Worm (Caenorhabditis elegans) whole organism, L3 larva: ENCODE results near the gene K03H1.12.

Experiments
- R02D3.7 ChIP-seq: fragments of 150-350 bp; optimal IDR thresholded peaks from 2 replicates; lab custom pipeline; 2014; ENCODE audit warnings: missing biosample characterization, missing genetic modification characterization
- ZK546.5 ChIP-seq: sonication (generic microtip); optimal IDR thresholded peaks from 2 replicates; lab custom pipeline; 2017; ENCODE audit warnings: missing biosample characterization, missing genetic modification characterization
- aly-2 ChIP-seq: fragments of 150-350 bp; optimal IDR thresholded peaks from 2 replicates; lab custom pipeline; 2014; ENCODE audit warnings: missing biosample characterization, missing genetic modification characterization
- ama-1 ChIP-seq: fragments of 150-350 bp; optimal IDR thresholded peaks from 2 replicates; lab custom pipeline; 2018
- ceh-28 ChIP-seq: fragments of 150-350 bp; optimal IDR thresholded peaks from 2 replicates; lab custom pipeline; 2014; ENCODE audit warnings: missing biosample characterization, missing genetic modification reagents, missing genetic modification characterization
- daf-12 ChIP-seq: fragments of 150-350 bp; optimal IDR thresholded peaks from 2 replicates; lab custom pipeline; 2014; ENCODE audit warnings: missing biosample characterization, missing genetic modification reagents, missing genetic modification characterization
- elt-1 ChIP-seq: fragments of 150-350 bp; optimal IDR thresholded peaks from 2 replicates; lab custom pipeline; 2014; ENCODE audit warnings: missing biosample characterization, missing genetic modification characterization
- elt-2 ChIP-seq: sonication (generic microtip); optimal IDR thresholded peaks from 2 replicates; lab custom pipeline; 2016; ENCODE audit warnings: missing genetic modification reagents, mild to moderate bottlenecking, missing genetic modification characterization, missing compliant biosample characterization
- elt-3 ChIP-seq, 3 experiments: fragments of 150-350 bp in 1 of 3; sonication (generic microtip) in 2 of 3; optimal IDR thresholded peaks; 2 replicates in 2 of 3; 4 replicates in 1 of 3; lab custom pipeline; 2014 to 2017; ENCODE audit warnings: missing biosample characterization in 3 of 3, missing genetic modification characterization in 3 of 3
- eor-1 ChIP-seq, 2 experiments: fragments of 150-350 bp; optimal IDR thresholded peaks; 2 replicates each; lab custom pipeline; 2014 to 2018; ENCODE audit warnings: missing biosample characterization in 2 of 2, missing genetic modification characterization in 2 of 2
- fkh-10 ChIP-seq: sonication (generic microtip); optimal IDR thresholded peaks from 2 replicates; lab custom pipeline; 2017; ENCODE audit warnings: missing biosample characterization, missing genetic modification reagents, missing genetic modification characterization
- fkh-2 ChIP-seq: fragments of 150-350 bp; optimal IDR thresholded peaks from 2 replicates; lab custom pipeline; 2014; ENCODE audit warnings: missing biosample characterization, missing genetic modification reagents, missing genetic modification characterization
- fos-1 ChIP-seq: fragments of 150-350 bp; optimal IDR thresholded peaks from 2 replicates; lab custom pipeline; 2014; ENCODE audit warnings: missing biosample characterization, missing genetic modification characterization
- hmg-11 ChIP-seq: sonication (generic microtip); optimal IDR thresholded peaks from 2 replicates; lab custom pipeline; 2016; ENCODE audit warnings: missing genetic modification characterization, missing compliant biosample characterization
- lin-39 ChIP-seq: fragments of 150-350 bp; optimal IDR thresholded peaks from 2 replicates; lab custom pipeline; 2018; ENCODE audit warnings: missing biosample characterization, missing genetic modification reagents, missing genetic modification characterization
- lsy-12 ChIP-seq: sonication (generic microtip); optimal IDR thresholded peaks from 2 replicates; lab custom pipeline; 2016; ENCODE audit warnings: mild to moderate bottlenecking, missing genetic modification characterization, missing compliant biosample characterization
- mml-1 ChIP-seq: fragments of 150-350 bp; sonication (generic microtip); optimal IDR thresholded peaks from 3 replicates; lab custom pipeline; 2014; ENCODE audit warnings: missing biosample characterization, missing genetic modification characterization
- nfya-1 ChIP-seq: sonication (generic microtip); optimal IDR thresholded peaks from 2 replicates; lab custom pipeline; 2017; ENCODE audit warnings: missing genetic modification characterization, mild to moderate bottlenecking, missing compliant biosample characterization, antibody characterized with exemption, moderate library complexity; ENCODE audit not compliant: insufficient read depth
- nhr-11 ChIP-seq: fragments of 150-350 bp; optimal IDR thresholded peaks from 2 replicates; lab custom pipeline; 2014; ENCODE audit warnings: missing biosample characterization, missing genetic modification characterization
- nhr-12 ChIP-seq: fragments of 150-350 bp; optimal IDR thresholded peaks from 2 replicates; lab custom pipeline; 2014; ENCODE audit warnings: missing biosample characterization, missing genetic modification characterization
- nhr-23 ChIP-seq: fragments of 150-350 bp; optimal IDR thresholded peaks from 2 replicates; lab custom pipeline; 2014; ENCODE audit warnings: missing biosample characterization, missing genetic modification reagents, missing genetic modification characterization
- nhr-237 ChIP-seq: fragments of 150-350 bp; optimal IDR thresholded peaks from 2 replicates; lab custom pipeline; 2014; ENCODE audit warnings: missing biosample characterization, missing genetic modification characterization
- nhr-25 ChIP-seq: sonication (generic microtip); optimal IDR thresholded peaks from 2 replicates; lab custom pipeline; 2017; ENCODE audit warnings: missing biosample characterization, missing genetic modification characterization
- nhr-28 ChIP-seq: fragments of 150-350 bp; optimal IDR thresholded peaks from 2 replicates; lab custom pipeline; 2014; ENCODE audit warnings: missing biosample characterization, missing genetic modification characterization
- nhr-43 ChIP-seq: sonication (generic microtip); optimal IDR thresholded peaks from 2 replicates; lab custom pipeline; 2016; ENCODE audit warnings: mild to moderate bottlenecking, missing genetic modification characterization, missing compliant biosample characterization; ENCODE audit not compliant: poor library complexity, severe bottlenecking
- nhr-67 ChIP-seq: fragments of 150-350 bp; optimal IDR thresholded peaks from 2 replicates; lab custom pipeline; 2014; ENCODE audit warnings: missing biosample characterization, missing genetic modification characterization
- pha-4 ChIP-seq: fragments of 150-350 bp; optimal IDR thresholded peaks from 2 replicates; lab custom pipeline; 2014; ENCODE audit warnings: missing biosample characterization, missing genetic modification reagents, missing genetic modification characterization
- sea-2 ChIP-seq: fragments of 150-350 bp; sonication (generic microtip); optimal IDR thresholded peaks from 4 replicates; lab custom pipeline; 2014; ENCODE audit warnings: missing biosample characterization, missing genetic modification reagents, missing genetic modification characterization
- skn-1 ChIP-seq: fragments of 150-350 bp; optimal IDR thresholded peaks from 2 replicates; lab custom pipeline; 2014; ENCODE audit warnings: missing biosample characterization, missing genetic modification characterization
- snpc-4 ChIP-seq: fragments of 150-350 bp; optimal IDR thresholded peaks from 2 replicates; lab custom pipeline; 2014; ENCODE audit warnings: missing biosample characterization, missing genetic modification characterization
- tbx-2 ChIP-seq: sonication (generic microtip); optimal IDR thresholded peaks from 2 replicates; lab custom pipeline; 2016; ENCODE audit warnings: mild to moderate bottlenecking, missing genetic modification characterization, missing compliant biosample characterization
- ztf-11 ChIP-seq: fragments of 150-350 bp; optimal IDR thresholded peaks from 2 replicates; lab custom pipeline; 2014; ENCODE audit warnings: missing biosample characterization, missing genetic modification characterization
- ztf-4 ChIP-seq: fragments of 150-350 bp; optimal IDR thresholded peaks from 2 replicates; lab custom pipeline; 2014; ENCODE audit warnings: missing biosample characterization, missing genetic modification characterization

The K03H1.12 gene

DNA sequence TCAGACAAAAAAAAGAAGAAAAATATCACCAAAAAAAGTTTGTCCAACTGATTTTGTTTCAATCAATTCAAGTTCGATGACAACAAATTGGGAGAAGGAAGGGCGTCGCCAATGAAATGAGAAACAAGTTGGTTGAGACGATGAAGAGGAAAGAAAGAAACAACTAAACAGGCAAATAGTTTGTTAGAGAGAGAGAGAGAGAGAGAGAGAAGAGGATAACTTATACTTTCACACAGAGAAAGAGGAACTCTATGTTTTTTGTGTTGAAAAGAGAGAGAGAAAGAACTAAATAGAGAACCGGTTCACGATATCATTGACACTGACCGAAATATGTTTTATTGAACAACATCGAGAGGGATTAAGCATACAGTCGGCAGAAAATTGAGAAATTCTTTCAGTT lies 33.9 kb upstream of the K03H1.12 start:
- TF ChIP-seq ztf-11 (tag; lab: Kevin White, UChicago) (no peak), nhr-237 (tag; lab: Kevin White, UChicago) (no peak), daf-12 (tag; lab: Kevin White, UChicago) (no peak), R02D3.7 (tag; lab: Kevin White, UChicago) (no peak), nhr-43 (tag; lab: Kevin White, UChicago) (peak; percentile 28), tbx-2 (no peak), elt-3 (tag; optimal IDR thresholded peaks at IDR 0.05; lab: Kevin White, UChicago) (no peak), nhr-23 (tag; lab: Kevin White, UChicago) (peak; percentile 49), pha-4 (peak; percentile 25), nhr-11 (no peak)

DNA sequence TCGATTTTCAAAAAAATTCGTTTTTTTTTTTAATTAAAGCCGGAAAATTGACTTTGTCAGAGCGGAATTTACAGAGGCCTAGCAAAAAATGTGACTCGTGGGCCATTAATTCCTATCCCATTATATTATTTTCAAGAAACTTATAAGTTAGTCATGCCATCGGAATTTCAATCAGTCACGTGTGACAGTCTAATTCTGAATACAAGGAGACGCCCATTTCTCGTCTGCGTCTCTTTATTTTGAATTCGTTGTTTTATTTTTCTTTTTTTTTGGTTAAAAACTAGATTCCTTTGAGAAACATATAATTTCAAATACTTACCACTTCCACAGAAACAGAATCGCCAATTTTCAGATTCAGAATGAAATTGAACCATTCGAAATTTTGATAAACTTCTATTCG lies 32.7 kb upstream of the K03H1.12 start:
- no peak for TF ChIP-seq nhr-28
- TF ChIP-seq eor-1 (tag; optimal IDR thresholded peaks at IDR 0.05; lab: Kevin White, UChicago): no peak
- no peak for TF ChIP-seq aly-2 (tag; lab: Kevin White, UChicago)
- no peak for TF ChIP-seq fos-1 (tag; lab: Kevin White, UChicago)
- no peak for TF ChIP-seq skn-1
- no peak for TF ChIP-seq ama-1 (lab: Kevin White, UChicago)
- TF ChIP-seq ztf-11 (tag; lab: Kevin White, UChicago): no peak
- TF ChIP-seq daf-12 (tag; lab: Kevin White, UChicago): no peak
- TF ChIP-seq snpc-4 (tag; lab: Kevin White, UChicago): no peak
- no peak for TF ChIP-seq lsy-12 (tag; lab: Kevin White, UChicago)
- TF ChIP-seq ztf-4 (tag; lab: Kevin White, UChicago): no peak
- no peak for TF ChIP-seq mml-1
- no peak for TF ChIP-seq elt-2 (tag; lab: Kevin White, UChicago)

DNA sequence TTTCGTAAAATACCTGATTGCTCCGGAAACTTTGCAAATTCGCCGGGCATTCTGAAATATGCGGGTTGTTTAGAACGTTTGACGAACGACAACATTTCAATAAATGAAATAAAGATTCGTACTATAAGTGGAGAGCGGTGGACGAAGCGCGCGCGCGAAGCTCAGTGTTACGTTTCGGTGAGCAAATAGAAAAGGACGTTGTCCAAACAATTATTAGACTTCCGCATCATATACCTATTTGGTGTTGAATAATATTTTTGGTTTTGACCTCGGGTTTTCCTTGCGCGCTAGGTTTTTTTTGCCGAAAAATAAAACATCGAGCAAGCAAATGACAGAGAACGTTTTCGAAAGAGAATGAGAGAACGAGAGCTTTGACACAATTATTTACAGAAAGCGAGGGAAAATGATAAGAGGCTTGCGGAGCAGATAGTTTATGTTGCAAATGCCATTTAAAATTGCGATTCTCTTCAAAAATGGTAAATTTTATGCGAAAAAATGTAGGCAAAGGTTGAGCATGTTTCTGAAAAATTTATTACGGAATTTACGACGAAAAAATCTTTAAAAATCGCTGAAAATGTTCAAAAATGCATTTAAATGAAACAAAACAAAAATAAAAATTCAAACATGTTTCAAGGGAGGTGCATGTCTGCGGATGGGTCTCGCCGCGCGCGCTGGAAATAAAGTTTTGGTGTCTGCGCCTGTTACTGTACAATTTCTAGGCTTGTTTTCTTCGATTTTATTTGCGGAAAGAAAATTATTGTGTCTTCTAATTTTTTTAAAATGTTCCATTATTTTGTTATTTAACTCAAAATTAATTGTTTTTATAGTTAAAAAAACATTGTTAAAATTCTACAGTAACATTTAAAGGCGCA lies 30.6 kb upstream of the K03H1.12 start, which contains the start of the genes cyld-1 and F40F12.9:
TSS of gene cyld-1 (minus strand) at position 51 of the 872 bp plus-strand sequence.
TSS of gene F40F12.9 (plus strand) at position 721 of the 872 bp plus-strand sequence.
- TF ChIP-seq pha-4: peak; percentile 87
- TF ChIP-seq nhr-25 (tag; lab: Kevin White, UChicago): no peak
- peak; percentile 45 for TF ChIP-seq elt-2 (tag; lab: Kevin White, UChicago)

DNA sequence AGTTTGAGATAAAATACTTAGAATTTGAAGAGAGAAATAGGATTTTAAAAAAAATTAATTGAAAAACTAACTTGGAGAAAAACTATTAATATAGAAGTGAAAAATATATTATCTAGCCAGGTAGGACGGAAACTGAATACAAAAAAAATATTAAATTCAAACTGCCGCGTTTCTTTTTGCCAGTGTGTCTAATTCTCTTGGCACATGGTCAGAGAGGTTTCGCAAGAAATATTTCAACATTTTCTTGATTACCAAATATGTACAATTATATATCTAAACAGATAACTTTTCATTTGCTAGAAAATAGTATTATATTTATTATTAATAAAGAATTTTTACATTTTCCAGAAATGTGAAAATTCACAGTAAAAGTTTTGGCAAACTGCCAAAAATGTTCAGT lies 28.9 kb upstream of the K03H1.12 start:
- TF ChIP-seq nhr-12 (tag; lab: Kevin White, UChicago) (no peak), hmg-11 (tag; lab: Kevin White, UChicago) (no peak), nhr-67 (no peak), ama-1 (lab: Kevin White, UChicago) (no peak), nhr-25 (tag; lab: Kevin White, UChicago) (no peak), lin-39 (tag; lab: Kevin White, UChicago) (no peak), nfya-1 (tag; lab: Kevin White, UChicago) (no peak), pha-4 (no peak), elt-1 (tag; lab: Kevin White, UChicago) (no peak), snpc-4 (tag; lab: Kevin White, UChicago) (no peak), fkh-2 (tag; lab: Kevin White, UChicago) (no peak), R02D3.7 (tag; lab: Kevin White, UChicago) (no peak), nhr-23 (tag; lab: Kevin White, UChicago) (no peak), daf-12 (tag; lab: Kevin White, UChicago) (no peak), ceh-28 (tag; lab: Kevin White, UChicago) (no peak), sea-2 (no peak), skn-1 (no peak)

DNA sequence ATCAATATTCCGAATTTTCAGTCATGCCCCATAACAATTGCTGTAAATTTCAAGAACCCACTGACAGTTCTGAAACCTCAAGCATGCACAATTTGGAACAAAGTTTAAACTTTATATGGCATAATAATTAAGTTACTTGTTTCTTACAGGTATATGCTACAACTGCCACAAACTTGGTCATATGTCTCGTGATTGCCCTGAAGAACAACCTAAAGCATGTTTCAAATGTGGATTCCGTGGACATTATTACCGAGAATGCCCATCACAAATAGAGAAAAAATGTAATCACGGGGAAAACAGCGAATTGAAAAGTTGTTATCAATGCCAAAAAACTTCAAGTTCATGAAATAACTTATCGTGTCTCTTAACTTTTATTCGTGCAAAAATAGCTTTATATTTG lies 28.4 kb upstream of the K03H1.12 start:
- TF ChIP-seq ztf-4 (tag; lab: Kevin White, UChicago) (no peak), fkh-10 (no peak), elt-2 (tag; lab: Kevin White, UChicago) (peak; percentile 17), mml-1 (no peak), ZK546.5 (tag; lab: Kevin White, UChicago) (no peak)
- TF ChIP-seq, all 47 proteins: peak for 1
